Fruit fly (Drosophila melanogaster) whole organism, embryonic: ENCODE data around the gene CBP.

Experiments used
- Adf1 ChIP-seq: fragments of 200-800 bp; sonication (Bioruptor generic); IDR thresholded peaks from 2 replicates; pipeline ENCODE4 v1.3.6; 2022; ENCODE audit warnings: missing biosample characterization, missing genetic modification characterization
- BtbVII ChIP-seq: fragments of 200-800 bp; sonication (Bioruptor generic); optimal IDR thresholded peaks from 3 replicates; lab custom pipeline; 2017; ENCODE audit warnings: missing biosample characterization, mild to moderate bottlenecking, missing genetic modification characterization
- CG10267 ChIP-seq: fragments of 200-800 bp; sonication (Bioruptor generic); optimal IDR thresholded peaks from 2 replicates; lab custom pipeline; 2018; ENCODE audit warnings: missing biosample characterization, mild to moderate bottlenecking, missing genetic modification characterization, moderate library complexity
- CG10462 ChIP-seq: fragments of 200-800 bp; sonication (Bioruptor generic); optimal IDR thresholded peaks from 2 replicates; lab custom pipeline; 2016; ENCODE audit warnings: missing biosample characterization, missing genetic modification characterization
- CG11560 ChIP-seq: fragments of 200-800 bp; sonication (Bioruptor generic); IDR thresholded peaks from 3 replicates; pipeline ENCODE4 v1.3.6; 2022; ENCODE audit warnings: missing biosample characterization, missing genetic modification characterization
- CG12219 ChIP-seq: fragments of 200-800 bp; sonication (Bioruptor generic); optimal IDR thresholded peaks from 3 replicates; lab custom pipeline; 2018; ENCODE audit warnings: missing biosample characterization, mild to moderate bottlenecking, missing genetic modification characterization
- CG14667 ChIP-seq: fragments of 200-800 bp; sonication (Bioruptor generic); IDR thresholded peaks from 2 replicates; pipeline ENCODE4 v1.3.6; 2022; ENCODE audit warnings: missing biosample characterization, missing genetic modification characterization
- CG1602 ChIP-seq: fragments of 200-800 bp; sonication (Bioruptor generic); optimal IDR thresholded peaks from 3 replicates; lab custom pipeline; 2016; ENCODE audit warnings: missing biosample characterization, missing genetic modification characterization
- CG1647 ChIP-seq: fragments of 200-800 bp; sonication (Bioruptor generic); optimal IDR thresholded peaks from 3 replicates; lab custom pipeline; 2016; ENCODE audit warnings: missing biosample characterization, missing genetic modification characterization
- CG18011 ChIP-seq: fragments of 200-800 bp; sonication (Bioruptor generic); optimal IDR thresholded peaks from 2 replicates; lab custom pipeline; 2017; ENCODE audit warnings: missing biosample characterization, missing genetic modification characterization, mild to moderate bottlenecking, moderate library complexity, missing genotype
- CG1832 ChIP-seq: fragments of 200-800 bp; sonication (Bioruptor generic); optimal IDR thresholded peaks from 2 replicates; lab custom pipeline; 2017; ENCODE audit warnings: missing biosample characterization, mild to moderate bottlenecking, missing genetic modification characterization, inconsistent platforms
- CG2202 ChIP-seq: fragments of 200-800 bp; sonication (Bioruptor generic); optimal IDR thresholded peaks from 2 replicates; lab custom pipeline; 2018; ENCODE audit warnings: missing biosample characterization, mild to moderate bottlenecking, missing genetic modification characterization
- CG30403 ChIP-seq: fragments of 200-800 bp; sonication (Bioruptor generic); optimal IDR thresholded peaks from 3 replicates; lab custom pipeline; 2016; ENCODE audit warnings: missing biosample characterization, missing genetic modification characterization
- CG31388 ChIP-seq: fragments of 200-800 bp; sonication (Bioruptor generic); optimal IDR thresholded peaks from 2 replicates; lab custom pipeline; 2016; ENCODE audit warnings: missing biosample characterization, missing genetic modification characterization
- CG3163 ChIP-seq: fragments of 200-800 bp; sonication (Bioruptor generic); optimal IDR thresholded peaks from 3 replicates; lab custom pipeline; 2016; ENCODE audit warnings: missing biosample characterization, missing genetic modification characterization
- CG5953 ChIP-seq: fragments of 200-800 bp; sonication (Bioruptor generic); IDR thresholded peaks from 2 replicates; pipeline ENCODE4 v1.3.6; 2022; ENCODE audit warnings: missing biosample characterization, missing genetic modification characterization
- CG6813 ChIP-seq: fragments of 200-800 bp; sonication (Bioruptor generic); optimal IDR thresholded peaks from 2 replicates; lab custom pipeline; 2017; ENCODE audit warnings: missing biosample characterization, missing genetic modification characterization, mild to moderate bottlenecking, moderate library complexity, missing genetic modification reagents
- CG8290 ChIP-seq, 3 experiments: fragments of 200-800 bp; sonication (Bioruptor generic); optimal IDR thresholded peaks; 2 replicates each; lab custom pipeline; 2016 to 2019; ENCODE audit warnings: missing biosample characterization in 3 of 3, missing genetic modification characterization in 3 of 3, mild to moderate bottlenecking in 2 of 3, moderate library complexity in 1 of 3
- CG9727 ChIP-seq: fragments of 200-800 bp; sonication (Bioruptor generic); optimal IDR thresholded peaks from 3 replicates; lab custom pipeline; 2017; ENCODE audit warnings: missing biosample characterization, mild to moderate bottlenecking, missing genetic modification characterization
- CoRest ChIP-seq: fragments of 200-800 bp; sonication (Bioruptor generic); optimal IDR thresholded peaks from 3 replicates; lab custom pipeline; 2018; ENCODE audit warnings: missing biosample characterization, mild to moderate bottlenecking, missing genetic modification characterization, moderate library complexity
- CrebB ChIP-seq: fragments of 200-800 bp; sonication (Bioruptor generic); optimal IDR thresholded peaks from 3 replicates; lab custom pipeline; 2018; ENCODE audit warnings: missing biosample characterization, mild to moderate bottlenecking, missing genetic modification characterization
- Dip2 ChIP-seq: fragments of 200-800 bp; sonication (Bioruptor generic); IDR thresholded peaks from 2 replicates; pipeline ENCODE4 v1.3.6; 2022; ENCODE audit warnings: missing biosample characterization, missing genetic modification characterization
- H2.0 ChIP-seq: fragments of 200-800 bp; sonication (Bioruptor generic); IDR thresholded peaks from 2 replicates; pipeline ENCODE4 v1.3.6; 2022; ENCODE audit warnings: missing biosample characterization, missing genetic modification characterization
- HLH4C ChIP-seq: fragments of 200-800 bp; sonication (Bioruptor generic); IDR thresholded peaks from 3 replicates; pipeline ENCODE4 v1.3.6; 2022; ENCODE audit warnings: missing biosample characterization, missing genetic modification characterization; ENCODE audit not compliant: partially characterized antibody
- Hand ChIP-seq: fragments of 200-800 bp; sonication (Bioruptor generic); optimal IDR thresholded peaks from 2 replicates; lab custom pipeline; 2017; ENCODE audit warnings: mild to moderate bottlenecking, missing biosample characterization, missing genetic modification reagents, missing genetic modification characterization
- Hsf ChIP-seq: fragments of 200-800 bp; sonication (Bioruptor generic); optimal IDR thresholded peaks from 3 replicates; lab custom pipeline; 2016; ENCODE audit warnings: missing biosample characterization, missing genetic modification characterization
- Lhr ChIP-seq: fragments of 200-800 bp; sonication (Bioruptor generic); optimal IDR thresholded peaks from 3 replicates; lab custom pipeline; 2017; ENCODE audit warnings: mild to moderate bottlenecking, missing biosample characterization, missing genetic modification reagents, missing genetic modification characterization
- Lim3 ChIP-seq: fragments of 200-800 bp; sonication (Bioruptor generic); IDR thresholded peaks from 2 replicates; pipeline ENCODE4 v1.3.6; 2022; ENCODE audit warnings: missing biosample characterization, missing genetic modification characterization
- Pdp1 ChIP-seq, 2 experiments: fragments of 200-800 bp; sonication (Bioruptor generic); optimal IDR thresholded peaks; 3 replicates each; lab custom pipeline; 2016; ENCODE audit warnings: missing biosample characterization in 2 of 2, missing genetic modification characterization in 2 of 2, mild to moderate bottlenecking in 1 of 2, moderate library complexity in 1 of 2
- esg ChIP-seq: fragments of 200-800 bp; sonication (Bioruptor generic); conservative IDR thresholded peaks from 2 replicates; pipeline ENCODE4 v1.3.6; 2022; ENCODE audit warnings: missing biosample characterization, missing genetic modification characterization
- fd3F ChIP-seq: fragments of 200-800 bp; sonication (Bioruptor generic); optimal IDR thresholded peaks from 2 replicates; lab custom pipeline; 2018; ENCODE audit warnings: missing biosample characterization, mild to moderate bottlenecking, missing genetic modification characterization, moderate library complexity
- her ChIP-seq: fragments of 200-800 bp; sonication (Bioruptor generic); optimal IDR thresholded peaks from 2 replicates; lab custom pipeline; 2016; ENCODE audit warnings: missing biosample characterization, missing genetic modification characterization
- hkb ChIP-seq, 2 experiments: fragments of 200-800 bp in 1 of 2; fragments of >200 bp in 1 of 2; sonication (Bioruptor generic) in 1 of 2; IDR thresholded peaks in 1 of 2; optimal IDR thresholded peaks in 1 of 2; 2 replicates each; pipeline versions ENCODE4 v1.3.6 to Lab custom; 2017 to 2022; ENCODE audit warnings: missing biosample characterization in 1 of 2, missing genetic modification characterization in 1 of 2
- kah ChIP-seq: fragments of 200-800 bp; sonication (Bioruptor generic); optimal IDR thresholded peaks from 2 replicates; lab custom pipeline; 2018; ENCODE audit warnings: missing biosample characterization, mild to moderate bottlenecking, missing genetic modification characterization
- knrl ChIP-seq: fragments of 200-800 bp; sonication (Bioruptor generic); IDR thresholded peaks from 3 replicates; pipeline ENCODE4 v1.3.6; 2022; ENCODE audit warnings: missing biosample characterization, missing genetic modification characterization; ENCODE audit not compliant: partially characterized antibody
- lbe ChIP-seq: fragments of 200-800 bp; sonication (Bioruptor generic); optimal IDR thresholded peaks from 2 replicates; lab custom pipeline; 2016; ENCODE audit warnings: missing biosample characterization, mild to moderate bottlenecking, missing genetic modification characterization
- lov ChIP-seq, 2 experiments: fragments of 200-800 bp in 1 of 2; fragments of >200 bp in 1 of 2; sonication (Bioruptor generic) in 1 of 2; IDR thresholded peaks in 1 of 2; optimal IDR thresholded peaks in 1 of 2; 2 replicates in 1 of 2; 3 replicates in 1 of 2; pipeline versions ENCODE4 v1.3.6 to Lab custom; 2017 to 2022; ENCODE audit warnings: missing biosample characterization in 1 of 2, missing genetic modification characterization in 1 of 2
- nau ChIP-seq: fragments of 200-800 bp; sonication (Bioruptor generic); optimal IDR thresholded peaks from 3 replicates; lab custom pipeline; 2017; ENCODE audit warnings: missing biosample characterization, mild to moderate bottlenecking, missing genetic modification characterization, missing genetic modification reagents
- oc ChIP-seq: fragments of 200-800 bp; sonication (Bioruptor generic); optimal IDR thresholded peaks from 2 replicates; lab custom pipeline; 2018; ENCODE audit warnings: missing biosample characterization, mild to moderate bottlenecking, missing genetic modification characterization, moderate library complexity
- pb ChIP-seq: fragments of 200-800 bp; sonication (Bioruptor generic); optimal IDR thresholded peaks from 3 replicates; lab custom pipeline; 2016; ENCODE audit warnings: missing biosample characterization, missing genetic modification characterization
- phol ChIP-seq: fragments of 200-800 bp; sonication (Bioruptor generic); optimal IDR thresholded peaks from 3 replicates; lab custom pipeline; 2018; ENCODE audit warnings: missing biosample characterization, mild to moderate bottlenecking, missing genetic modification characterization, moderate library complexity
- rib ChIP-seq: fragments of 200-800 bp; sonication (Bioruptor generic); IDR thresholded peaks from 2 replicates; pipeline ENCODE4 v1.3.6; 2022; ENCODE audit warnings: missing biosample characterization, missing genetic modification characterization
- scrt ChIP-seq: fragments of 200-800 bp; sonication (Bioruptor generic); optimal IDR thresholded peaks from 2 replicates; lab custom pipeline; 2018; ENCODE audit warnings: missing biosample characterization, mild to moderate bottlenecking, missing genetic modification characterization, moderate library complexity
- tgo ChIP-seq: fragments of 200-800 bp; sonication (Bioruptor generic); IDR thresholded peaks from 3 replicates; pipeline ENCODE4 v1.3.6; 2022; ENCODE audit warnings: missing biosample characterization, missing genetic modification characterization
- toy ChIP-seq: fragments of 200-800 bp; sonication (Bioruptor generic); IDR thresholded peaks from 2 replicates; pipeline ENCODE4 v1.3.6; 2022; ENCODE audit warnings: missing biosample characterization, missing genetic modification characterization
- twi ChIP-seq: fragments of 200-800 bp; optimal IDR thresholded peaks from 2 replicates; lab custom pipeline; 2019; ENCODE audit warnings: missing biosample characterization, mild to moderate bottlenecking, missing genetic modification characterization, moderate library complexity

CBP gene

dm6 chrX:7336962-7337844, at the start of gene CBP (continued):
- TF ChIP-seq CG30403 (GFP tag; lab: Kevin White, UChicago) (peak; percentile 97), CG1602 (GFP tag; lab: Kevin White, UChicago) (peak; percentile 98), Dip2 (GFP tag; lab: Robert Waterston, UW) (peak; percentile 35; the same call in 1 of the 2 replicates), CG2202 (tag; lab: Kevin White, UChicago) (peak; percentile 99), Hsf (GFP tag; lab: Kevin White, UChicago) (peak; percentile 98), twi (tag; lab: Kevin White, UChicago) (peak; percentile 95), CrebB (tag; lab: Kevin White, UChicago) (peak; percentile 97), fd3F (GFP tag; lab: Kevin White, UChicago) (peak; percentile 94), CG8290 (GFP tag; optimal IDR thresholded peaks at IDR 0.05; lab: Kevin White, UChicago) (peak; percentile 97), CG8290 (tag; optimal IDR thresholded peaks at IDR 0.05; lab: Kevin White, UChicago) (peak; percentile 94 to 98), hkb (optimal IDR thresholded peaks at IDR 0.05; lab: Kevin White, UChicago) (no peak), hkb (GFP tag; IDR thresholded peaks at IDR 0.05; lab: Robert Waterston, UW) (peak; percentile 98), HLH4C (GFP tag; lab: Robert Waterston, UW) (0 out of 3 replicates have a peak, but pooled peaks have one; percentile 10), kah (peak; percentile 95), CG14667 (GFP tag; lab: Robert Waterston, UW) (peak; percentile 93), CG1647 (GFP tag; lab: Kevin White, UChicago) (peak; percentile 95), lbe (peak; percentile 83), CG10462 (GFP tag; lab: Kevin White, UChicago) (peak; percentile 97), her (GFP tag; lab: Kevin White, UChicago) (peak; percentile 95), Lhr (GFP tag; lab: Kevin White, UChicago) (peak; percentile 97), H2.0 (GFP tag; lab: Robert Waterston, UW) (peak; percentile 95), Lim3 (GFP tag; lab: Robert Waterston, UW) (peak; percentile 89), CG9727 (peak; percentile 98), CG3163 (GFP tag; lab: Kevin White, UChicago) (peak; percentile 88), Hand (GFP tag; lab: Kevin White, UChicago) (peak; percentile 95), knrl (GFP tag; lab: Robert Waterston, UW) (no peak), BtbVII (GFP tag; lab: Kevin White, UChicago) (peak; percentile 96), CG12219 (GFP tag; lab: Kevin White, UChicago) (peak; percentile 99), CG5953 (GFP tag; lab: Robert Waterston, UW) (peak; percentile 91), CG1832 (GFP tag; lab: Kevin White, UChicago) (no peak), CG31388 (GFP tag; lab: Kevin White, UChicago) (peak; percentile 95), Adf1 (GFP tag; lab: Robert Waterston, UW) (peak; percentile 91), CG18011 (peak; percentile 85), phol (peak; percentile 98), tgo (GFP tag; lab: Robert Waterston, UW) (peak; percentile 94), CG10267 (tag; lab: Kevin White, UChicago) (peak; percentile 95), CG6813 (peak; percentile 98), scrt (GFP tag; lab: Kevin White, UChicago) (peak; percentile 94), pb (GFP tag; lab: Kevin White, UChicago) (peak; percentile 91), esg (peak; percentile 95), toy (GFP tag; lab: Robert Waterston, UW) (peak; percentile 80), oc (tag; lab: Kevin White, UChicago) (peak; percentile 98), CG11560 (tag; lab: Robert Waterston, UW) (peak; percentile 78; the same call in 2 of the 3 replicates), nau (GFP tag; lab: Kevin White, UChicago) (peak; percentile 98), CoRest (peak; percentile 98), lov (optimal IDR thresholded peaks at IDR 0.05; lab: Kevin White, UChicago) (no peak), lov (GFP tag; IDR thresholded peaks at IDR 0.05; lab: Robert Waterston, UW) (peak; percentile 94), rib (GFP tag; lab: Robert Waterston, UW) (no peak; the same call in none of the 2 replicates), Pdp1 (GFP tag; optimal IDR thresholded peaks at IDR 0.05; lab: Kevin White, UChicago) (peak; percentile 97 to 98)
